Fruit fly (Drosophila melanogaster) whole organism, wandering third instar larva: ENCODE data around the gene Tmem214.

ENCODE experiments used
- Abd-B ChIP-seq: fragments of >200 bp; optimal IDR thresholded peaks from 2 replicates; lab custom pipeline; 2017; ENCODE audit warnings: missing biosample characterization, missing genetic modification characterization
- CG32264 ChIP-seq: fragments of 200-800 bp; sonication (Bioruptor generic); optimal IDR thresholded peaks from 2 replicates; lab custom pipeline; 2016; ENCODE audit warnings: missing biosample characterization, missing genetic modification characterization
- CG9705 ChIP-seq: fragments of 200-800 bp; sonication (Bioruptor generic); optimal IDR thresholded peaks from 2 replicates; lab custom pipeline; 2018; ENCODE audit warnings: missing biosample characterization, mild to moderate bottlenecking, missing genetic modification characterization
- CrebA ChIP-seq: fragments of 200-800 bp; sonication (Bioruptor generic); optimal IDR thresholded peaks from 2 replicates; lab custom pipeline; 2016; ENCODE audit warnings: missing biosample characterization, mild to moderate bottlenecking, missing genetic modification characterization, borderline replicate concordance
- Dfd ChIP-seq: fragments of >200 bp; optimal IDR thresholded peaks from 2 replicates; lab custom pipeline; 2017; ENCODE audit warnings: missing biosample characterization, missing genetic modification characterization
- Dif ChIP-seq: fragments of 200-275, 200-300 bp; sonication (Bioruptor generic); optimal IDR thresholded peaks from 2 replicates; lab custom pipeline; 2018; ENCODE audit warnings: missing biosample characterization, missing genetic modification characterization; ENCODE audit not compliant: partially characterized antibody
- GATAd ChIP-seq: sonication (Bioruptor generic); optimal IDR thresholded peaks from 2 replicates; lab custom pipeline; 2016; ENCODE audit warnings: missing biosample characterization, missing genetic modification characterization
- HLH106 ChIP-seq: fragments of 200-800 bp; optimal IDR thresholded peaks from 3 replicates; lab custom pipeline; 2019; ENCODE audit warnings: missing biosample characterization, mild to moderate bottlenecking, missing genetic modification characterization, moderate library complexity
- Hnf4 ChIP-seq: fragments of 200-800 bp; sonication (Bioruptor generic); optimal IDR thresholded peaks from 2 replicates; lab custom pipeline; 2016; ENCODE audit warnings: missing biosample characterization, mild to moderate bottlenecking, missing genetic modification characterization
- Hr78 ChIP-seq: fragments of >200 bp; optimal IDR thresholded peaks from 2 replicates; lab custom pipeline; 2017; ENCODE audit warnings: missing biosample characterization, missing genetic modification characterization
- Hr83 ChIP-seq: fragments of 200-300 bp; sonication (Bioruptor generic); optimal IDR thresholded peaks from 2 replicates; lab custom pipeline; 2016; ENCODE audit warnings: missing biosample characterization, mild to moderate bottlenecking, missing genetic modification characterization, moderate library complexity; ENCODE audit not compliant: poor library complexity, severe bottlenecking
- Jra ChIP-seq: sonication (Bioruptor generic); optimal IDR thresholded peaks from 2 replicates; lab custom pipeline; 2016; ENCODE audit warnings: missing biosample characterization, missing genetic modification characterization
- Mio ChIP-seq: sonication (Bioruptor generic); optimal IDR thresholded peaks from 2 replicates; lab custom pipeline; 2016; ENCODE audit warnings: missing biosample characterization, missing genetic modification characterization
- Myc ChIP-seq: fragments of >200 bp; optimal IDR thresholded peaks from 2 replicates; lab custom pipeline; 2017
- N ChIP-seq: fragments of >200 bp; optimal IDR thresholded peaks from 2 replicates; lab custom pipeline; 2018; ENCODE audit warnings: missing biosample characterization, missing external identifiers, missing genetic modification characterization
- OdsH ChIP-seq: fragments of 200-800 bp; sonication (Bioruptor generic); optimal IDR thresholded peaks from 2 replicates; lab custom pipeline; 2016; ENCODE audit warnings: missing biosample characterization, mild to moderate bottlenecking, missing genetic modification characterization
- Rel ChIP-seq, 2 experiments: fragments of 200-800 bp; sonication (Bioruptor generic) in 1 of 2; optimal IDR thresholded peaks; 2 replicates in 1 of 2; 3 replicates in 1 of 2; lab custom pipeline; 2016 to 2019; ENCODE audit warnings: mild to moderate bottlenecking in 2 of 2, missing biosample characterization in 2 of 2, missing genetic modification characterization in 2 of 2, moderate library complexity in 1 of 2
- Sp1 ChIP-seq: fragments of 200-800 bp; sonication (Bioruptor generic); optimal IDR thresholded peaks from 3 replicates; lab custom pipeline; 2019; ENCODE audit warnings: missing biosample characterization, mild to moderate bottlenecking, missing genetic modification characterization, moderate library complexity
- Vsx2 ChIP-seq: fragments of 200-300, 225-300 bp; sonication (Bioruptor generic); optimal IDR thresholded peaks from 2 replicates; lab custom pipeline; 2018; ENCODE audit warnings: missing biosample characterization, missing genetic modification characterization; ENCODE audit not compliant: partially characterized antibody
- br ChIP-seq: fragments of 200-800 bp; sonication (Bioruptor generic); optimal IDR thresholded peaks from 2 replicates; lab custom pipeline; 2016; ENCODE audit warnings: missing biosample characterization, missing genetic modification characterization
- brk ChIP-seq: fragments of 200-800 bp; sonication (Bioruptor generic); optimal IDR thresholded peaks from 2 replicates; lab custom pipeline; 2016; ENCODE audit warnings: missing biosample characterization, mild to moderate bottlenecking, missing genetic modification characterization
- dl ChIP-seq, 2 experiments: fragments of 175-275, 200-275 bp in 1 of 2; fragments of 200-275 bp in 1 of 2; sonication (Bioruptor generic); optimal IDR thresholded peaks; lab custom pipeline; 2018; ENCODE audit warnings: mild to moderate bottlenecking in 2 of 2, missing biosample characterization in 2 of 2, missing genetic modification characterization in 2 of 2, moderate library complexity in 2 of 2; ENCODE audit not compliant: partially characterized antibody in 2 of 2, insufficient read depth in 1 of 2
- dmrt93B ChIP-seq: fragments of 200-800 bp; sonication (Bioruptor generic); optimal IDR thresholded peaks from 2 replicates; lab custom pipeline; 2018; ENCODE audit warnings: missing biosample characterization, mild to moderate bottlenecking, missing genetic modification characterization
- dsf ChIP-seq: sonication (Bioruptor generic); optimal IDR thresholded peaks from 2 replicates; lab custom pipeline; 2016; ENCODE audit warnings: missing biosample characterization, missing genetic modification characterization, borderline replicate concordance
- ey ChIP-seq: fragments of 200-800 bp; sonication (Bioruptor generic); optimal IDR thresholded peaks from 2 replicates; lab custom pipeline; 2016; ENCODE audit warnings: missing biosample characterization, missing genetic modification characterization
- foxo ChIP-seq, 2 experiments: fragments of 200-800 bp; sonication (Bioruptor generic); optimal IDR thresholded peaks; 2 replicates in 1 of 2; 3 replicates in 1 of 2; lab custom pipeline; 2016 to 2017; ENCODE audit warnings: missing biosample characterization in 2 of 2, missing genetic modification characterization in 2 of 2
- fru ChIP-seq: fragments of 200-800 bp; sonication (Bioruptor generic); optimal IDR thresholded peaks from 3 replicates; lab custom pipeline; 2016; ENCODE audit warnings: missing biosample characterization, mild to moderate bottlenecking, missing genetic modification characterization
- h ChIP-seq: fragments of 200-800 bp; sonication (Bioruptor generic); optimal IDR thresholded peaks from 3 replicates; lab custom pipeline; 2016; ENCODE audit warnings: missing biosample characterization, mild to moderate bottlenecking, missing genetic modification characterization
- jim ChIP-seq: fragments of 175-275, 200-325 bp; sonication (Bioruptor generic); optimal IDR thresholded peaks from 2 replicates; lab custom pipeline; 2016; ENCODE audit warnings: missing biosample characterization, mild to moderate bottlenecking, missing genetic modification characterization
- lola ChIP-seq: fragments of >200 bp; optimal IDR thresholded peaks from 2 replicates; lab custom pipeline; 2017; ENCODE audit warnings: missing biosample characterization, missing genetic modification characterization
- pan ChIP-seq: fragments of >200 bp; optimal IDR thresholded peaks from 2 replicates; lab custom pipeline; 2017
- psq ChIP-seq: fragments of 200-800 bp; sonication (Bioruptor generic); optimal IDR thresholded peaks from 3 replicates; lab custom pipeline; 2017; ENCODE audit warnings: missing biosample characterization, mild to moderate bottlenecking, missing genetic modification characterization, moderate library complexity
- rgr ChIP-seq: fragments of 200-800 bp; sonication (Bioruptor generic); optimal IDR thresholded peaks from 3 replicates; lab custom pipeline; 2016; ENCODE audit warnings: missing biosample characterization, mild to moderate bottlenecking, missing genetic modification characterization
- sage ChIP-seq: fragments of 200-800 bp; sonication (Bioruptor generic); optimal IDR thresholded peaks from 2 replicates; lab custom pipeline; 2016; ENCODE audit warnings: missing biosample characterization, mild to moderate bottlenecking, missing genetic modification characterization
- sv ChIP-seq: fragments of 200-800 bp; sonication (Bioruptor generic); optimal IDR thresholded peaks from 3 replicates; lab custom pipeline; 2016; ENCODE audit warnings: missing biosample characterization, missing genetic modification characterization
- tai ChIP-seq: sonication (Bioruptor generic); optimal IDR thresholded peaks from 2 replicates; lab custom pipeline; 2016; ENCODE audit warnings: missing biosample characterization, missing genetic modification characterization
- usp ChIP-seq: fragments of >200 bp; optimal IDR thresholded peaks from 2 replicates; lab custom pipeline; 2017; ENCODE audit warnings: missing biosample characterization, missing genetic modification characterization
- woc ChIP-seq: sonication (Bioruptor generic); optimal IDR thresholded peaks from 2 replicates; lab custom pipeline; 2016; ENCODE audit warnings: missing biosample characterization, mild to moderate bottlenecking, missing genetic modification characterization

Gene Tmem214

dm6 chr2L:10972224-10972623, 2.1 kb upstream of the Tmem214 start, which contains the start of gene CG16743:
Gene CG16743, plus strand, starts transcription at chr2L:10972280.
- TF ChIP-seq Hnf4: peak; percentile 46
- no peak for TF ChIP-seq Jra (GFP tag; lab: Kevin White, UChicago)
- TF ChIP-seq Vsx2 (GFP tag; lab: Kevin White, UChicago): no peak
- no peak for TF ChIP-seq jim (GFP tag; lab: Kevin White, UChicago)
- TF ChIP-seq OdsH (GFP tag; lab: Kevin White, UChicago): peak; percentile 43
- no peak for TF ChIP-seq Dif (GFP tag; lab: Kevin White, UChicago)
- peak; percentile 80 for TF ChIP-seq rgr (GFP tag; lab: Kevin White, UChicago)
- no peak for TF ChIP-seq pan (lab: Kevin White, UChicago)
- no peak for TF ChIP-seq CG9705
- TF ChIP-seq Dfd: no peak
- no peak for TF ChIP-seq Myc (lab: Kevin White, UChicago)
- TF ChIP-seq dmrt93B (GFP tag; lab: Kevin White, UChicago): no peak
- peak; percentile 72 for TF ChIP-seq HLH106 (tag; lab: Kevin White, UChicago)
- no peak for TF ChIP-seq usp
- no peak for TF ChIP-seq dl (GFP tag; optimal IDR thresholded peaks at IDR 0.05; lab: Kevin White, UChicago; ENCODE audit: insufficient read depth in 1 of 2, partially characterized antibody in 2 of 2)
- no peak for TF ChIP-seq sage
- TF ChIP-seq CrebA: no peak
- TF ChIP-seq fru (GFP tag; lab: Kevin White, UChicago): peak; percentile 77
- no peak for TF ChIP-seq tai (GFP tag; lab: Kevin White, UChicago)
- TF ChIP-seq Abd-B: no peak
- no peak for TF ChIP-seq Mio (GFP tag; lab: Kevin White, UChicago)
- no peak for TF ChIP-seq Hr78 (GFP tag; lab: Kevin White, UChicago)
- peak; percentile 77 for TF ChIP-seq ey
- TF ChIP-seq lola: no peak
- TF ChIP-seq br (GFP tag; lab: Kevin White, UChicago): no peak
- TF ChIP-seq N (GFP tag; lab: Kevin White, UChicago): no peak
- TF ChIP-seq foxo (GFP tag; optimal IDR thresholded peaks at IDR 0.05; lab: Kevin White, UChicago): peak in 1 of 2 experiments; percentile 70
- peak; percentile 79 for TF ChIP-seq h (GFP tag; lab: Kevin White, UChicago)
- TF ChIP-seq sv (GFP tag; lab: Kevin White, UChicago): no peak
- no peak for TF ChIP-seq Rel (GFP tag; optimal IDR thresholded peaks at IDR 0.05; lab: Kevin White, UChicago)
- no peak for TF ChIP-seq Rel (tag; optimal IDR thresholded peaks at IDR 0.05; lab: Kevin White, UChicago)
- peak; percentile 62 for TF ChIP-seq Sp1 (GFP tag; lab: Kevin White, UChicago)
- TF ChIP-seq GATAd (GFP tag; lab: Kevin White, UChicago): no peak
- TF ChIP-seq woc (GFP tag; lab: Kevin White, UChicago): no peak
- peak; percentile 24 for TF ChIP-seq CG32264
- TF ChIP-seq Hr83 (GFP tag; lab: Kevin White, UChicago): no peak
- peak; percentile 54 for TF ChIP-seq psq (GFP tag; lab: Kevin White, UChicago)
- TF ChIP-seq brk (GFP tag; lab: Kevin White, UChicago): no peak
- TF ChIP-seq dsf (GFP tag; lab: Kevin White, UChicago): no peak

- TF ChIP-seq CG32264: no peak
- TF ChIP-seq GATAd (GFP tag; lab: Kevin White, UChicago): no peak
- no peak for TF ChIP-seq tai (GFP tag; lab: Kevin White, UChicago)
- TF ChIP-seq sage: no peak
- TF ChIP-seq psq (GFP tag; lab: Kevin White, UChicago): no peak
- TF ChIP-seq ey: no peak
- TF ChIP-seq Jra (GFP tag; lab: Kevin White, UChicago): no peak
- no peak for TF ChIP-seq dl (GFP tag; optimal IDR thresholded peaks at IDR 0.05; lab: Kevin White, UChicago; ENCODE audit: insufficient read depth in 1 of 2, partially characterized antibody in 2 of 2)
- TF ChIP-seq Myc (lab: Kevin White, UChicago): no peak
- no peak for TF ChIP-seq dmrt93B (GFP tag; lab: Kevin White, UChicago)
- no peak for TF ChIP-seq OdsH (GFP tag; lab: Kevin White, UChicago)
- TF ChIP-seq fru (GFP tag; lab: Kevin White, UChicago): no peak
- TF ChIP-seq Hr78 (GFP tag; lab: Kevin White, UChicago): no peak
- no peak for TF ChIP-seq br (GFP tag; lab: Kevin White, UChicago)
- TF ChIP-seq Vsx2 (GFP tag; lab: Kevin White, UChicago): no peak
- TF ChIP-seq h (GFP tag; lab: Kevin White, UChicago): no peak
Observed at dm6 chr2L:10968009-10968383, 2.1 kb downstream of the Tmem214 start.
